Worm (Caenorhabditis elegans) whole organism, L1 larva: ENCODE data around the gene K11E4.6.

ENCODE experiments used
- C16A3.4 ChIP-seq: fragments of 150-350 bp; optimal IDR thresholded peaks from 2 replicates; lab custom pipeline; 2014; ENCODE audit warnings: missing biosample characterization, missing genetic modification characterization
- alr-1 ChIP-seq: fragments of 200-800 bp; sonication (Bioruptor generic); optimal IDR thresholded peaks from 2 replicates; lab custom pipeline; 2018; ENCODE audit warnings: borderline replicate concordance, mild to moderate bottlenecking, missing genetic modification characterization, missing compliant biosample characterization
- blmp-1 ChIP-seq: fragments of 150-350 bp; optimal IDR thresholded peaks from 2 replicates; lab custom pipeline; 2014; ENCODE audit warnings: missing biosample characterization, missing genetic modification characterization
- ceh-8 ChIP-seq: fragments of 200-800 bp; sonication (Bioruptor generic); optimal IDR thresholded peaks from 2 replicates; lab custom pipeline; 2018; ENCODE audit warnings: mild to moderate bottlenecking, missing genetic modification characterization, moderate library complexity, missing compliant biosample characterization
- ceh-82 ChIP-seq, 3 experiments: fragments of 150-350 bp in 1 of 3; sonication (generic microtip) in 2 of 3; optimal IDR thresholded peaks; 2 replicates each; lab custom pipeline; 2014 to 2017; ENCODE audit warnings: missing biosample characterization in 3 of 3, missing genetic modification characterization in 3 of 3
- ces-1 ChIP-seq: fragments of 150-350 bp; optimal IDR thresholded peaks from 2 replicates; lab custom pipeline; 2014; ENCODE audit warnings: missing biosample characterization, missing genetic modification reagents, missing genetic modification characterization
- dpl-1 ChIP-seq, 3 experiments: fragments of 150-350 bp in 2 of 3; sonication (generic microtip) in 1 of 3; optimal IDR thresholded peaks; 2 replicates each; lab custom pipeline; 2014 to 2017; ENCODE audit warnings: missing biosample characterization in 3 of 3, missing genetic modification characterization in 3 of 3, missing genetic modification reagents in 3 of 3
- efl-1 ChIP-seq, 4 experiments: fragments of 150-350 bp; optimal IDR thresholded peaks in 3 of 4; peaks in 1 of 4; 1 replicate in 1 of 4; 2 replicates in 3 of 4; lab custom pipeline; 2014; ENCODE audit warnings: missing biosample characterization in 2 of 4, missing genetic modification characterization in 2 of 4, missing genetic modification reagents in 2 of 4
- egl-27 ChIP-seq, 2 experiments: fragments of 150-350 bp in 1 of 2; sonication (generic microtip); optimal IDR thresholded peaks; 3 replicates each; lab custom pipeline; 2017 to 2018; ENCODE audit warnings: missing biosample characterization in 2 of 2, missing genetic modification characterization in 2 of 2, missing genetic modification reagents in 2 of 2
- elt-2 ChIP-seq: sonication (generic microtip); optimal IDR thresholded peaks from 2 replicates; lab custom pipeline; 2016; ENCODE audit warnings: missing genetic modification characterization, mild to moderate bottlenecking, inconsistent platforms, missing compliant biosample characterization, missing genetic modification reagents
- ets-5 ChIP-seq: fragments of 200-800 bp; sonication (Bioruptor generic); IDR thresholded peaks from 2 replicates; pipeline ENCODE4 v1.3.6; 2022; ENCODE audit warnings: missing genetic modification characterization, missing compliant biosample characterization
- fkh-10 ChIP-seq: sonication (generic microtip); optimal IDR thresholded peaks from 2 replicates; lab custom pipeline; 2017; ENCODE audit warnings: missing biosample characterization, missing genetic modification reagents, missing genetic modification characterization
- fkh-8 ChIP-seq: sonication (generic microtip); optimal IDR thresholded peaks from 2 replicates; lab custom pipeline; 2016; ENCODE audit warnings: mild to moderate bottlenecking, missing genetic modification characterization, missing compliant biosample characterization
- fos-1 ChIP-seq: fragments of 150-350 bp; optimal IDR thresholded peaks from 2 replicates; lab custom pipeline; 2014; ENCODE audit warnings: missing biosample characterization, missing genetic modification characterization
- isw-1 ChIP-seq: fragments of 200-800 bp; sonication (Bioruptor generic); IDR thresholded peaks from 2 replicates; pipeline ENCODE4 v1.3.6; 2022; ENCODE audit warnings: missing genetic modification characterization, missing compliant biosample characterization
- jun-1 ChIP-seq: fragments of 150-350 bp; optimal IDR thresholded peaks from 2 replicates; lab custom pipeline; 2014; ENCODE audit warnings: missing biosample characterization, missing genetic modification reagents, missing genetic modification characterization
- lin-13 ChIP-seq: fragments of 150-350 bp; optimal IDR thresholded peaks from 2 replicates; lab custom pipeline; 2014; ENCODE audit warnings: missing biosample characterization, missing genetic modification reagents, missing genetic modification characterization
- lin-14 ChIP-seq: fragments of 200-800 bp; sonication (Bioruptor generic); optimal IDR thresholded peaks from 2 replicates; lab custom pipeline; 2018; ENCODE audit warnings: mild to moderate bottlenecking, missing genetic modification characterization, moderate library complexity, missing compliant biosample characterization
- lsy-2 ChIP-seq, 2 experiments: fragments of 150-350 bp; optimal IDR thresholded peaks; 2 replicates each; lab custom pipeline; 2014; ENCODE audit warnings: missing biosample characterization in 2 of 2, missing genetic modification characterization in 2 of 2
- mab-9 ChIP-seq: fragments of 200-800 bp; sonication (Bioruptor generic); IDR thresholded peaks from 2 replicates; pipeline ENCODE4 v1.3.6; 2022; ENCODE audit warnings: missing genetic modification reagents, missing genetic modification characterization, missing compliant biosample characterization
- mdl-1 ChIP-seq, 2 experiments: fragments of 150-350 bp; optimal IDR thresholded peaks; 2 replicates each; lab custom pipeline; 2014 to 2017; ENCODE audit warnings: missing biosample characterization in 2 of 2, missing genetic modification characterization in 2 of 2, inconsistent platforms in 1 of 2
- mef-2 ChIP-seq: fragments of 150-350 bp; optimal IDR thresholded peaks from 2 replicates; lab custom pipeline; 2014; ENCODE audit warnings: missing biosample characterization, missing genetic modification characterization
- mep-1 ChIP-seq: fragments of 150-350 bp; optimal IDR thresholded peaks from 2 replicates; lab custom pipeline; 2014; ENCODE audit warnings: missing biosample characterization, missing genetic modification characterization
- nhr-12 ChIP-seq: sonication (generic microtip); optimal IDR thresholded peaks from 2 replicates; lab custom pipeline; 2017; ENCODE audit warnings: missing biosample characterization, missing genetic modification characterization
- nhr-20 ChIP-seq: sonication (generic microtip); optimal IDR thresholded peaks from 2 replicates; lab custom pipeline; 2016; ENCODE audit warnings: mild to moderate bottlenecking, missing genetic modification characterization, missing compliant biosample characterization
- nhr-47 ChIP-seq: sonication (generic microtip); optimal IDR thresholded peaks from 2 replicates; lab custom pipeline; 2016; ENCODE audit warnings: mild to moderate bottlenecking, missing genetic modification characterization, moderate library complexity, missing compliant biosample characterization
- nhr-71 ChIP-seq: sonication (generic microtip); optimal IDR thresholded peaks from 2 replicates; lab custom pipeline; 2016; ENCODE audit warnings: mild to moderate bottlenecking, missing genetic modification characterization, moderate library complexity, missing compliant biosample characterization
- nhr-76 ChIP-seq: sonication (generic microtip); optimal IDR thresholded peaks from 2 replicates; lab custom pipeline; 2017; ENCODE audit warnings: missing biosample characterization, missing genetic modification characterization
- nhr-77 ChIP-seq: fragments of 150-350 bp; optimal IDR thresholded peaks from 2 replicates; lab custom pipeline; 2014; ENCODE audit warnings: missing biosample characterization, missing genetic modification characterization
- nhr-90 ChIP-seq: sonication (generic microtip); optimal IDR thresholded peaks from 2 replicates; lab custom pipeline; 2016; ENCODE audit warnings: mild to moderate bottlenecking, missing genetic modification characterization, missing compliant biosample characterization; ENCODE audit not compliant: poor library complexity
- pqm-1 ChIP-seq: sonication (generic microtip); optimal IDR thresholded peaks from 3 replicates; lab custom pipeline; 2017; ENCODE audit warnings: missing biosample characterization, missing genetic modification characterization
- rnt-1 ChIP-seq: sonication (generic microtip); optimal IDR thresholded peaks from 2 replicates; lab custom pipeline; 2016; ENCODE audit warnings: mild to moderate bottlenecking, missing genetic modification characterization, moderate library complexity, missing compliant biosample characterization
- snu-23 ChIP-seq: sonication (generic microtip); optimal IDR thresholded peaks from 2 replicates; lab custom pipeline; 2016; ENCODE audit warnings: missing genetic modification characterization, missing compliant biosample characterization
- sox-4 ChIP-seq: sonication (generic microtip); optimal IDR thresholded peaks from 2 replicates; lab custom pipeline; 2016; ENCODE audit warnings: missing genetic modification characterization, missing compliant biosample characterization
- swsn-7 ChIP-seq: sonication (generic microtip); optimal IDR thresholded peaks from 2 replicates; lab custom pipeline; 2016; ENCODE audit warnings: missing genetic modification characterization, missing compliant biosample characterization
- tbx-2 ChIP-seq: sonication (generic microtip); optimal IDR thresholded peaks from 2 replicates; lab custom pipeline; 2016; ENCODE audit warnings: missing genetic modification characterization, missing compliant biosample characterization
- unc-86 ChIP-seq: sonication (generic microtip); optimal IDR thresholded peaks from 2 replicates; lab custom pipeline; 2016; ENCODE audit warnings: missing genetic modification characterization, missing compliant biosample characterization
- xbp-1 ChIP-seq: sonication (generic microtip); optimal IDR thresholded peaks from 2 replicates; lab custom pipeline; 2016; ENCODE audit warnings: missing genetic modification characterization, missing compliant biosample characterization
- zag-1 ChIP-seq: fragments of 150-350 bp; optimal IDR thresholded peaks from 2 replicates; lab custom pipeline; 2014; ENCODE audit warnings: missing biosample characterization, missing genetic modification characterization
- ztf-4 ChIP-seq: fragments of 150-350 bp; optimal IDR thresholded peaks from 2 replicates; lab custom pipeline; 2014; ENCODE audit warnings: missing biosample characterization, missing genetic modification characterization

The K11E4.6 gene

ce11 chrX:13767282-13767681, 42.8 kb downstream of the K11E4.6 start:
- TF ChIP-seq mab-9 (GFP tag; lab: Robert Waterston, UW) (no peak), elt-2 (tag; lab: Kevin White, UChicago) (peak; percentile 13)
- TF ChIP-seq, all 84 proteins: peak for 1

ce11 chrX:13768562-13768961, 44.1 kb downstream of the K11E4.6 start:
- TF ChIP-seq swsn-7 (tag; lab: Kevin White, UChicago), result peak; percentile 15
- peak; percentile 16 for TF ChIP-seq snu-23 (GFP tag; lab: Kevin White, UChicago)
- TF ChIP-seq tbx-2 (tag; lab: Kevin White, UChicago), result peak; percentile 64
- peak in 1 of 3 experiments; percentile 32 for TF ChIP-seq ceh-82 (tag; optimal IDR thresholded peaks at IDR 0.05; lab: Kevin White, UChicago)
- no peak for TF ChIP-seq nhr-90 (tag; lab: Kevin White, UChicago)
- TF ChIP-seq ceh-8 (GFP tag; lab: Kevin White, UChicago), result peak; percentile 12
- TF ChIP-seq unc-86 (tag; lab: Kevin White, UChicago), result peak; percentile 52
- peak; percentile 7 for TF ChIP-seq fos-1 (tag; lab: Kevin White, UChicago)
- TF ChIP-seq nhr-76 (tag; lab: Kevin White, UChicago), result no peak
- TF ChIP-seq egl-27 (tag; optimal IDR thresholded peaks at IDR 0.05; lab: Kevin White, UChicago), result peak in 1 of 2 experiments; percentile 4
- TF ChIP-seq xbp-1 (tag; lab: Kevin White, UChicago), result peak; percentile 32
- TF ChIP-seq nhr-77 (tag; lab: Kevin White, UChicago), result no peak
- TF ChIP-seq efl-1 (optimal IDR thresholded peaks at IDR 0.05; lab: Kevin White, UChicago), result peak; percentile 7 to 21
- no peak for TF ChIP-seq efl-1 (GFP tag; optimal IDR thresholded peaks at IDR 0.05 in 1 of 2; lab: Kevin White, UChicago)
- no peak for TF ChIP-seq elt-2 (tag; lab: Kevin White, UChicago)
- peak; percentile 81 for TF ChIP-seq fkh-8 (tag; lab: Kevin White, UChicago)
- peak; percentile 0 for TF ChIP-seq lin-13 (GFP tag; lab: Kevin White, UChicago)
- TF ChIP-seq mep-1 (tag; lab: Kevin White, UChicago), result peak; percentile 54
- peak; percentile 63 for TF ChIP-seq zag-1 (tag; lab: Kevin White, UChicago)
- TF ChIP-seq nhr-20 (tag; lab: Kevin White, UChicago), result peak; percentile 21
- no peak for TF ChIP-seq ets-5 (GFP tag; lab: Robert Waterston, UW)
- TF ChIP-seq lsy-2 (tag; optimal IDR thresholded peaks at IDR 0.05; lab: Kevin White, UChicago), result peak; percentile 14 to 61
- peak; percentile 18 for TF ChIP-seq rnt-1
- peak in 1 of 3 experiments; percentile 18 for TF ChIP-seq dpl-1 (GFP tag; optimal IDR thresholded peaks at IDR 0.05; lab: Kevin White, UChicago)
- TF ChIP-seq sox-4 (tag; lab: Kevin White, UChicago), result no peak
- TF ChIP-seq pqm-1, result no peak
- peak; percentile 3 for TF ChIP-seq blmp-1 (tag; lab: Kevin White, UChicago)
- TF ChIP-seq ztf-4 (tag; lab: Kevin White, UChicago), result peak; percentile 39
- TF ChIP-seq fkh-10 (GFP tag; lab: Kevin White, UChicago), result peak; percentile 88
- TF ChIP-seq alr-1, result no peak
- peak; percentile 19; the same call in 1 of the 2 replicates for TF ChIP-seq isw-1 (GFP tag; lab: Robert Waterston, UW)
- no peak for TF ChIP-seq C16A3.4 (tag; lab: Kevin White, UChicago)
- TF ChIP-seq ces-1 (GFP tag; lab: Kevin White, UChicago), result peak; percentile 8
- TF ChIP-seq nhr-47 (tag; lab: Kevin White, UChicago), result peak; percentile 50
- TF ChIP-seq jun-1 (tag; lab: Kevin White, UChicago), result no peak
- peak in 1 of 2 experiments; percentile 0 for TF ChIP-seq mdl-1 (tag; optimal IDR thresholded peaks at IDR 0.05; lab: Kevin White, UChicago)
- TF ChIP-seq lin-14, result peak; percentile 93
- TF ChIP-seq nhr-71, result peak; percentile 73
- TF ChIP-seq mef-2 (tag; lab: Kevin White, UChicago), result peak; percentile 33
- no peak for TF ChIP-seq nhr-12 (tag; lab: Kevin White, UChicago)
- TF ChIP-seq, all 84 proteins: peak for 28
